Worm (Caenorhabditis elegans) whole organism, mixed stage, embryonic: Measurements from ENCODE around the gene Y69A2AR.24.

ENCODE experiments used
- M03D4.4 ChIP-seq: sonication (generic microtip); optimal IDR thresholded peaks from 2 replicates; lab custom pipeline; 2017; ENCODE audit warnings: mild to moderate bottlenecking, missing genetic modification characterization, missing compliant biosample characterization
- bed-3 ChIP-seq: fragments of 200-800 bp; sonication (Bioruptor generic); optimal IDR thresholded peaks from 3 replicates; lab custom pipeline; 2018; ENCODE audit warnings: mild to moderate bottlenecking, missing genetic modification characterization, moderate library complexity, missing compliant biosample characterization
- blmp-1 ChIP-seq: fragments of 150-350 bp; optimal IDR thresholded peaks from 2 replicates; lab custom pipeline; 2014; ENCODE audit warnings: missing biosample characterization, missing genetic modification characterization
- ceh-43 ChIP-seq: fragments of 200-800 bp; sonication (Bioruptor generic); optimal IDR thresholded peaks from 2 replicates; lab custom pipeline; 2018; ENCODE audit warnings: mild to moderate bottlenecking, missing genetic modification characterization, moderate library complexity, missing compliant biosample characterization
- ceh-83 ChIP-seq: fragments of 200-800 bp; sonication (Bioruptor generic); optimal IDR thresholded peaks from 2 replicates; lab custom pipeline; 2018; ENCODE audit warnings: mild to moderate bottlenecking, missing genetic modification characterization, missing compliant biosample characterization
- ces-1 ChIP-seq: fragments of 150-350 bp; optimal IDR thresholded peaks from 2 replicates; lab custom pipeline; 2014; ENCODE audit warnings: missing biosample characterization, missing genetic modification reagents, missing genetic modification characterization
- cnd-1 ChIP-seq: fragments of 200-800 bp; sonication (Bioruptor generic); optimal IDR thresholded peaks from 2 replicates; lab custom pipeline; 2018; ENCODE audit warnings: mild to moderate bottlenecking, missing genetic modification characterization, missing compliant biosample characterization
- drap-1 ChIP-seq: fragments of 200-800 bp; sonication (Bioruptor generic); optimal IDR thresholded peaks from 3 replicates; lab custom pipeline; 2018; ENCODE audit warnings: mild to moderate bottlenecking, missing genetic modification characterization, missing compliant biosample characterization
- elt-1 ChIP-seq: sonication (generic microtip); optimal IDR thresholded peaks from 2 replicates; lab custom pipeline; 2017; ENCODE audit warnings: missing genetic modification characterization, mild to moderate bottlenecking, missing compliant biosample characterization, antibody characterized with exemption, moderate library complexity, borderline replicate concordance; ENCODE audit not compliant: insufficient read depth
- flh-1 ChIP-seq: fragments of 200-800 bp; sonication (Bioruptor generic); optimal IDR thresholded peaks from 2 replicates; lab custom pipeline; 2018; ENCODE audit warnings: mild to moderate bottlenecking, missing genetic modification characterization, moderate library complexity, missing compliant biosample characterization
- ham-2 ChIP-seq: fragments of 200-800 bp; sonication (Bioruptor generic); optimal IDR thresholded peaks from 2 replicates; lab custom pipeline; 2018; ENCODE audit warnings: mild to moderate bottlenecking, missing genetic modification characterization, missing compliant biosample characterization
- hlh-1 ChIP-seq: fragments of 150-350 bp; optimal IDR thresholded peaks from 2 replicates; lab custom pipeline; 2014; ENCODE audit warnings: missing biosample characterization, missing genetic modification reagents, missing genetic modification characterization
- lin-32 ChIP-seq: fragments of 200-800 bp; sonication (Bioruptor generic); optimal IDR thresholded peaks from 2 replicates; lab custom pipeline; 2018; ENCODE audit warnings: mild to moderate bottlenecking, missing genetic modification characterization, missing compliant biosample characterization
- lsy-2 ChIP-seq: fragments of 150-350 bp; optimal IDR thresholded peaks from 2 replicates; lab custom pipeline; 2014; ENCODE audit warnings: missing biosample characterization, missing genetic modification characterization
- mab-5 ChIP-seq: fragments of 150-350 bp; optimal IDR thresholded peaks from 2 replicates; lab custom pipeline; 2014; ENCODE audit warnings: missing biosample characterization, missing genetic modification characterization
- mls-2 ChIP-seq: sonication (generic microtip); optimal IDR thresholded peaks from 2 replicates; lab custom pipeline; 2016; ENCODE audit warnings: mild to moderate bottlenecking, missing genetic modification characterization, moderate library complexity, missing compliant biosample characterization
- nhr-12 ChIP-seq: fragments of 150-350 bp; optimal IDR thresholded peaks from 2 replicates; lab custom pipeline; 2014; ENCODE audit warnings: missing biosample characterization, missing genetic modification characterization
- nhr-2 ChIP-seq: fragments of 150-350 bp; optimal IDR thresholded peaks from 2 replicates; lab custom pipeline; 2014; ENCODE audit warnings: missing biosample characterization, missing genetic modification characterization
- nhr-28 ChIP-seq: fragments of 150-350 bp; optimal IDR thresholded peaks from 2 replicates; lab custom pipeline; 2014; ENCODE audit warnings: missing biosample characterization, missing genetic modification characterization
- nhr-76 ChIP-seq: sonication (generic microtip); optimal IDR thresholded peaks from 2 replicates; lab custom pipeline; 2017; ENCODE audit warnings: missing biosample characterization, missing genetic modification characterization
- pha-4 ChIP-seq: fragments of 150-350 bp; optimal IDR thresholded peaks from 2 replicates; lab custom pipeline; 2018; ENCODE audit warnings: missing biosample characterization, missing genetic modification reagents, missing genetic modification characterization
- sem-2 ChIP-seq: fragments of 200-800 bp; sonication (Bioruptor generic); optimal IDR thresholded peaks from 2 replicates; lab custom pipeline; 2018; ENCODE audit warnings: mild to moderate bottlenecking, missing genetic modification characterization, missing compliant biosample characterization
- snpc-4 ChIP-seq: fragments of 150-350 bp; optimal IDR thresholded peaks from 2 replicates; lab custom pipeline; 2014; ENCODE audit warnings: missing biosample characterization, missing genetic modification characterization
- sptf-1 ChIP-seq: sonication (generic microtip); optimal IDR thresholded peaks from 2 replicates; lab custom pipeline; 2017; ENCODE audit warnings: mild to moderate bottlenecking, missing genetic modification characterization, moderate library complexity, missing compliant biosample characterization
- unc-120 ChIP-seq: sonication (generic microtip); optimal IDR thresholded peaks from 2 replicates; lab custom pipeline; 2017; ENCODE audit warnings: missing genetic modification characterization, missing compliant biosample characterization; ENCODE audit not compliant: poor library complexity, severe bottlenecking
- unc-39 ChIP-seq: fragments of 150-350 bp; optimal IDR thresholded peaks from 2 replicates; lab custom pipeline; 2014; ENCODE audit warnings: missing biosample characterization, missing genetic modification characterization
- unc-62 ChIP-seq: fragments of 150-350 bp; optimal IDR thresholded peaks from 2 replicates; lab custom pipeline; 2014; ENCODE audit warnings: missing biosample characterization, missing genetic modification reagents, missing genetic modification characterization
- zip-8 ChIP-seq: fragments of 150-350 bp; optimal IDR thresholded peaks from 2 replicates; lab custom pipeline; 2014; ENCODE audit warnings: missing biosample characterization, missing genetic modification characterization
- ztf-11 ChIP-seq: fragments of 150-350 bp; optimal IDR thresholded peaks from 2 replicates; lab custom pipeline; 2014; ENCODE audit warnings: missing biosample characterization, missing genetic modification characterization

Gene Y69A2AR.24

ce11 chrIV:2563969-2564368 is at the start of gene Y69A2AR.24:
Gene Y69A2AR.24, minus strand, starts transcription at chrIV:2564069.
- no peak for TF ChIP-seq bed-3 (GFP tag; lab: Kevin White, UChicago)
- TF ChIP-seq mls-2 = no peak

- no peak for TF ChIP-seq flh-1 (GFP tag; lab: Kevin White, UChicago)
- no peak for TF ChIP-seq pha-4 (tag; lab: Kevin White, UChicago)
- TF ChIP-seq ceh-43 (GFP tag; lab: Kevin White, UChicago) = no peak
- peak; percentile 88 for TF ChIP-seq unc-120 (tag; lab: Kevin White, UChicago)
- no peak for TF ChIP-seq M03D4.4 (tag; lab: Kevin White, UChicago)
- TF ChIP-seq mls-2 = no peak
- TF ChIP-seq nhr-12 (tag; lab: Kevin White, UChicago) = no peak
Observed at ce11 chrIV:2613011-2613503, 49.2 kb upstream of the Y69A2AR.24 start, which contains the start of gene Y69A2AR.28. Gene Y69A2AR.28, minus strand, starts transcription at chrIV:2613061.

- TF ChIP-seq nhr-28 (tag; lab: Kevin White, UChicago) (no peak), nhr-2 (tag; lab: Kevin White, UChicago) (no peak), sem-2 (no peak), ztf-11 (no peak), snpc-4 (tag; lab: Kevin White, UChicago) (no peak), hlh-1 (tag; lab: Kevin White, UChicago) (no peak), blmp-1 (tag; lab: Kevin White, UChicago) (no peak), ham-2 (no peak), sptf-1 (tag; lab: Kevin White, UChicago) (no peak), unc-39 (tag; lab: Kevin White, UChicago) (no peak), zip-8 (no peak), nhr-12 (tag; lab: Kevin White, UChicago) (no peak), unc-62 (GFP tag; lab: Kevin White, UChicago) (no peak), nhr-76 (no peak), lsy-2 (tag; lab: Kevin White, UChicago) (no peak), elt-1 (tag; lab: Kevin White, UChicago) (no peak), ces-1 (GFP tag; lab: Kevin White, UChicago) (no peak), M03D4.4 (tag; lab: Kevin White, UChicago) (no peak)
Observed at ce11 chrIV:2610974-2611373, 47.1 kb upstream of the Y69A2AR.24 start.

ce11 chrIV:2610409-2610808 is 46.5 kb upstream of the Y69A2AR.24 start, which contains the start of gene Y69A2AR.32:
Gene Y69A2AR.32, plus strand, starts transcription at chrIV:2610436.
- no peak for TF ChIP-seq ztf-11
- TF ChIP-seq ceh-43 (GFP tag; lab: Kevin White, UChicago) = no peak
- TF ChIP-seq lsy-2 (tag; lab: Kevin White, UChicago) = no peak
- TF ChIP-seq drap-1 = no peak
- TF ChIP-seq cnd-1 (tag; lab: Kevin White, UChicago) = no peak
- no peak for TF ChIP-seq sem-2
- no peak for TF ChIP-seq flh-1 (GFP tag; lab: Kevin White, UChicago)
- no peak for TF ChIP-seq zip-8
- no peak for TF ChIP-seq unc-62 (GFP tag; lab: Kevin White, UChicago)
- no peak for TF ChIP-seq ces-1 (GFP tag; lab: Kevin White, UChicago)
- TF ChIP-seq, all 35 proteins: peak for 0

- TF ChIP-seq lsy-2 (tag; lab: Kevin White, UChicago) (no peak), nhr-2 (tag; lab: Kevin White, UChicago) (no peak), ceh-43 (GFP tag; lab: Kevin White, UChicago) (no peak), blmp-1 (tag; lab: Kevin White, UChicago) (no peak), snpc-4 (tag; lab: Kevin White, UChicago) (no peak), M03D4.4 (tag; lab: Kevin White, UChicago) (no peak), lin-32 (GFP tag; lab: Kevin White, UChicago) (no peak), flh-1 (GFP tag; lab: Kevin White, UChicago) (no peak), elt-1 (tag; lab: Kevin White, UChicago) (no peak), ceh-83 (GFP tag; lab: Kevin White, UChicago) (no peak), nhr-12 (tag; lab: Kevin White, UChicago) (no peak), unc-120 (tag; lab: Kevin White, UChicago) (no peak), sem-2 (no peak), pha-4 (tag; lab: Kevin White, UChicago) (no peak), unc-62 (GFP tag; lab: Kevin White, UChicago) (no peak), hlh-1 (tag; lab: Kevin White, UChicago) (no peak), unc-39 (tag; lab: Kevin White, UChicago) (no peak), mab-5 (tag; lab: Kevin White, UChicago) (no peak), ham-2 (no peak)
Observed at ce11 chrIV:2607513-2608101, 43.7 kb upstream of the Y69A2AR.24 start, which contains the start of gene vamp-7. Gene vamp-7, plus strand, starts transcription at chrIV:2608051.
